Worm (Caenorhabditis elegans) whole organism, L4 larva: ENCODE results near the gene C45B11.6.
A peak's percentile ranks its signal among the peaks of the same experiment; 100 is the strongest.

Source experiments
- T20F7.1 ChIP-seq: fragments of 200-800 bp; sonication (Bioruptor generic); optimal IDR thresholded peaks from 2 replicates; lab custom pipeline; 2018; ENCODE audit warnings: mild to moderate bottlenecking, missing genetic modification characterization, missing compliant biosample characterization
- Y105C5A.15 ChIP-seq: fragments of 200-800 bp; sonication (Bioruptor generic); IDR thresholded peaks from 2 replicates; pipeline ENCODE4 v1.3.6; 2022; ENCODE audit warnings: missing genetic modification characterization, missing compliant biosample characterization
- Y75B8A.6 ChIP-seq: fragments of 200-800 bp; sonication (Bioruptor generic); IDR thresholded peaks from 2 replicates; pipeline ENCODE4 v1.3.6; 2022; ENCODE audit warnings: missing genetic modification reagents, missing genetic modification characterization, missing compliant biosample characterization
- ZK337.2 ChIP-seq: fragments of 200-800 bp; sonication (Bioruptor generic); IDR thresholded peaks from 2 replicates; pipeline ENCODE4 v1.3.6; 2022; ENCODE audit warnings: missing genetic modification reagents, missing genetic modification characterization, missing compliant biosample characterization
- ZK546.5 ChIP-seq, 2 experiments: sonication (generic microtip); optimal IDR thresholded peaks; 2 replicates each; lab custom pipeline; 2017; ENCODE audit warnings: missing biosample characterization in 2 of 2, missing genetic modification characterization in 2 of 2
- aha-1 ChIP-seq: fragments of 150-350 bp; peaks from one replicate; lab custom pipeline; 2014; ENCODE audit warnings: missing biosample characterization, missing genetic modification characterization
- ceh-20 ChIP-seq: fragments of 200-800 bp; sonication (Bioruptor generic); IDR thresholded peaks from 2 replicates; pipeline ENCODE4 v1.3.6; 2022; ENCODE audit warnings: missing genetic modification reagents, missing genetic modification characterization, missing compliant biosample characterization
- ceh-62 ChIP-seq: sonication (generic microtip); optimal IDR thresholded peaks from 2 replicates; lab custom pipeline; 2017; ENCODE audit warnings: missing biosample characterization, missing genetic modification characterization
- ces-1 ChIP-seq: fragments of 150-350 bp; sonication (generic microtip); optimal IDR thresholded peaks from 4 replicates; lab custom pipeline; 2014; ENCODE audit warnings: missing biosample characterization, missing genetic modification reagents, missing genetic modification characterization
- cey-2 ChIP-seq: sonication (generic microtip); optimal IDR thresholded peaks from 3 replicates; lab custom pipeline; 2017; ENCODE audit warnings: missing genetic modification characterization, mild to moderate bottlenecking, missing compliant biosample characterization, antibody characterized with exemption, borderline replicate concordance; ENCODE audit not compliant: insufficient read depth
- daf-16 ChIP-seq, 3 experiments: sonication (generic microtip); optimal IDR thresholded peaks; 2 replicates each; lab custom pipeline; 2016 to 2017; ENCODE audit warnings: missing genetic modification characterization in 3 of 3, missing genetic modification reagents in 3 of 3, mild to moderate bottlenecking in 2 of 3, missing compliant biosample characterization in 2 of 3, missing biosample characterization in 1 of 3, moderate library complexity in 1 of 3
- daf-8 ChIP-seq: fragments of 200-800 bp; sonication (Bioruptor generic); IDR thresholded peaks from 2 replicates; pipeline ENCODE4 v1.3.6; 2022; ENCODE audit warnings: missing genetic modification characterization, missing compliant biosample characterization
- dmd-6 ChIP-seq: fragments of 200-800 bp; sonication (Bioruptor generic); IDR thresholded peaks from 2 replicates; pipeline ENCODE4 v1.3.6; 2022; ENCODE audit warnings: missing genetic modification reagents, missing genetic modification characterization, missing compliant biosample characterization
- dpl-1 ChIP-seq: fragments of 150-350 bp; optimal IDR thresholded peaks from 2 replicates; lab custom pipeline; 2014; ENCODE audit warnings: missing biosample characterization, missing genetic modification reagents, missing genetic modification characterization
- fos-1 ChIP-seq: fragments of 150-350 bp; optimal IDR thresholded peaks from 2 replicates; lab custom pipeline; 2014; ENCODE audit warnings: missing biosample characterization, missing genetic modification characterization
- hif-1 ChIP-seq, 2 experiments: sonication (generic microtip); optimal IDR thresholded peaks; 2 replicates each; lab custom pipeline; 2016 to 2017; ENCODE audit warnings: missing compliant biosample characterization in 2 of 2, missing genetic modification characterization in 2 of 2, missing genetic modification reagents in 2 of 2, missing genotype in 2 of 2, mild to moderate bottlenecking in 1 of 2
- hlh-11 ChIP-seq: fragments of 200-800 bp; sonication (Bioruptor generic); optimal IDR thresholded peaks from 2 replicates; lab custom pipeline; 2018; ENCODE audit warnings: mild to moderate bottlenecking, missing genetic modification characterization, missing compliant biosample characterization
- hlh-30 ChIP-seq: sonication (generic microtip); optimal IDR thresholded peaks from 2 replicates; lab custom pipeline; 2017; ENCODE audit warnings: antibody characterized with exemption, mild to moderate bottlenecking, missing genetic modification characterization, missing compliant biosample characterization; ENCODE audit not compliant: insufficient read depth
- lin-1 ChIP-seq: fragments of 200-800 bp; sonication (Bioruptor generic); IDR thresholded peaks from 2 replicates; pipeline ENCODE4 v1.3.6; 2022; ENCODE audit warnings: missing genetic modification reagents, missing genetic modification characterization, missing compliant biosample characterization
- lin-13 ChIP-seq: fragments of 150-350 bp; optimal IDR thresholded peaks from 2 replicates; lab custom pipeline; 2014; ENCODE audit warnings: missing biosample characterization, missing genetic modification reagents, missing genetic modification characterization
- lin-15B ChIP-seq: fragments of 150-350 bp; sonication (generic microtip); optimal IDR thresholded peaks from 3 replicates; lab custom pipeline; 2014; ENCODE audit warnings: missing biosample characterization, missing genetic modification characterization
- lin-29 ChIP-seq: fragments of 200-800 bp; sonication (Bioruptor generic); IDR thresholded peaks from 2 replicates; pipeline ENCODE4 v1.3.6; 2022; ENCODE audit warnings: missing genetic modification reagents, missing genetic modification characterization, missing compliant biosample characterization
- lin-38 ChIP-seq: fragments of 200-800 bp; sonication (Bioruptor generic); IDR thresholded peaks from 2 replicates; pipeline ENCODE4 v1.3.6; 2022; ENCODE audit warnings: missing genetic modification reagents, missing genetic modification characterization, missing compliant biosample characterization
- madf-9 ChIP-seq: fragments of 200-800 bp; sonication (Bioruptor generic); conservative IDR thresholded peaks from 2 replicates; pipeline ENCODE4 v1.3.6; 2022; ENCODE audit warnings: missing genetic modification reagents, missing genetic modification characterization, missing compliant biosample characterization
- mdl-1 ChIP-seq, 2 experiments: fragments of 150-350 bp in 1 of 2; sonication (generic microtip) in 1 of 2; optimal IDR thresholded peaks; 2 replicates each; lab custom pipeline; 2014 to 2017; ENCODE audit warnings: missing biosample characterization in 2 of 2, missing genetic modification characterization in 2 of 2
- mes-2 ChIP-seq: sonication (generic microtip); optimal IDR thresholded peaks from 2 replicates; lab custom pipeline; 2016; ENCODE audit warnings: missing genotype, mild to moderate bottlenecking, missing genetic modification characterization, missing compliant biosample characterization; ENCODE audit not compliant: poor library complexity, severe bottlenecking
- mxl-3 ChIP-seq: fragments of 200-800 bp; sonication (Bioruptor generic); optimal IDR thresholded peaks from 2 replicates; lab custom pipeline; 2018; ENCODE audit warnings: mild to moderate bottlenecking, missing genetic modification characterization, missing compliant biosample characterization
- nhr-102 ChIP-seq: sonication (generic microtip); optimal IDR thresholded peaks from 2 replicates; lab custom pipeline; 2016; ENCODE audit warnings: mild to moderate bottlenecking, missing genetic modification characterization, moderate library complexity, missing compliant biosample characterization
- nhr-11 ChIP-seq: fragments of 150-350 bp; optimal IDR thresholded peaks from 2 replicates; lab custom pipeline; 2014; ENCODE audit warnings: missing biosample characterization, missing genetic modification characterization
- nhr-111 ChIP-seq: fragments of 200-800 bp; sonication (Bioruptor generic); optimal IDR thresholded peaks from 2 replicates; lab custom pipeline; 2018; ENCODE audit warnings: mild to moderate bottlenecking, missing genetic modification characterization, missing compliant biosample characterization
- nhr-28 ChIP-seq: fragments of 150-350 bp; optimal IDR thresholded peaks from 2 replicates; lab custom pipeline; 2014; ENCODE audit warnings: missing biosample characterization, missing genetic modification characterization
- nhr-41 ChIP-seq: fragments of 200-800 bp; sonication (Bioruptor generic); IDR thresholded peaks from 2 replicates; pipeline ENCODE4 v1.3.6; 2022; ENCODE audit warnings: missing genetic modification reagents, missing genetic modification characterization, missing compliant biosample characterization
- nhr-77 ChIP-seq: fragments of 150-350 bp; optimal IDR thresholded peaks from 2 replicates; lab custom pipeline; 2014; ENCODE audit warnings: missing biosample characterization, missing genetic modification characterization
- php-3 ChIP-seq: fragments of 200-800 bp; sonication (Bioruptor generic); IDR thresholded peaks from 2 replicates; pipeline ENCODE4 v1.3.6; 2022; ENCODE audit warnings: missing genetic modification reagents, missing genetic modification characterization, missing compliant biosample characterization
- pqm-1 ChIP-seq: sonication (generic microtip); optimal IDR thresholded peaks from 2 replicates; lab custom pipeline; 2017; ENCODE audit warnings: missing biosample characterization, missing genetic modification characterization
- rbr-2 ChIP-seq: sonication (generic microtip); optimal IDR thresholded peaks from 2 replicates; lab custom pipeline; 2016; ENCODE audit warnings: missing genotype, missing genetic modification characterization, missing compliant biosample characterization
- saeg-2 ChIP-seq: fragments of 200-800 bp; sonication (Bioruptor generic); IDR thresholded peaks from 2 replicates; pipeline ENCODE4 v1.3.6; 2022; ENCODE audit warnings: missing genetic modification reagents, missing genetic modification characterization, missing compliant biosample characterization
- set-16 ChIP-seq: fragments of 200-800 bp; sonication (Bioruptor generic); IDR thresholded peaks from 2 replicates; pipeline ENCODE4 v1.3.6; 2022; ENCODE audit warnings: missing genetic modification reagents, missing genetic modification characterization, missing compliant biosample characterization
- snpc-1.2 ChIP-seq: fragments of 200-800 bp; sonication (Bioruptor generic); IDR thresholded peaks from 2 replicates; pipeline ENCODE4 v1.3.6; 2022; ENCODE audit warnings: missing genetic modification reagents, missing genetic modification characterization, missing compliant biosample characterization
- tra-1 ChIP-seq: fragments of 200-800 bp; sonication (Bioruptor generic); IDR thresholded peaks from 2 replicates; pipeline ENCODE4 v1.3.6; 2022; ENCODE audit warnings: missing genetic modification reagents, missing genetic modification characterization, missing compliant biosample characterization
- unc-130 ChIP-seq: sonication (generic microtip); optimal IDR thresholded peaks from 2 replicates; lab custom pipeline; 2016; ENCODE audit warnings: missing genetic modification reagents, missing genetic modification characterization, missing compliant biosample characterization
- unc-39 ChIP-seq: sonication (generic microtip); optimal IDR thresholded peaks from 2 replicates; lab custom pipeline; 2017; ENCODE audit warnings: missing biosample characterization, missing genetic modification characterization
- unc-62 ChIP-seq, 3 experiments: fragments of 150-350 bp in 1 of 3; sonication (generic microtip); optimal IDR thresholded peaks in 2 of 3; peaks in 1 of 3; 1 replicate in 1 of 3; 2 replicates in 2 of 3; lab custom pipeline; 2014 to 2017; ENCODE audit warnings: missing biosample characterization in 3 of 3, missing genetic modification characterization in 3 of 3, missing genetic modification reagents in 3 of 3, missing genotype in 1 of 3
- zag-1 ChIP-seq: fragments of 150-350 bp; optimal IDR thresholded peaks from 2 replicates; lab custom pipeline; 2014; ENCODE audit warnings: missing biosample characterization, missing genetic modification characterization
- zfp-2 ChIP-seq: sonication (generic microtip); optimal IDR thresholded peaks from 2 replicates; lab custom pipeline; 2016; ENCODE audit warnings: mild to moderate bottlenecking, missing genetic modification characterization, missing compliant biosample characterization
- zip-11 ChIP-seq: fragments of 200-800 bp; sonication (Bioruptor generic); IDR thresholded peaks from 2 replicates; pipeline ENCODE4 v1.3.6; 2022; ENCODE audit warnings: missing genetic modification characterization, missing compliant biosample characterization
- zip-2 ChIP-seq: fragments of 150-350 bp; optimal IDR thresholded peaks from 2 replicates; lab custom pipeline; 2014; ENCODE audit warnings: missing biosample characterization, missing genetic modification characterization
- ztf-7 ChIP-seq: fragments of 150-350 bp; optimal IDR thresholded peaks from 2 replicates; lab custom pipeline; 2014; ENCODE audit warnings: missing biosample characterization, missing genetic modification characterization

C45B11.6 gene

DNA sequence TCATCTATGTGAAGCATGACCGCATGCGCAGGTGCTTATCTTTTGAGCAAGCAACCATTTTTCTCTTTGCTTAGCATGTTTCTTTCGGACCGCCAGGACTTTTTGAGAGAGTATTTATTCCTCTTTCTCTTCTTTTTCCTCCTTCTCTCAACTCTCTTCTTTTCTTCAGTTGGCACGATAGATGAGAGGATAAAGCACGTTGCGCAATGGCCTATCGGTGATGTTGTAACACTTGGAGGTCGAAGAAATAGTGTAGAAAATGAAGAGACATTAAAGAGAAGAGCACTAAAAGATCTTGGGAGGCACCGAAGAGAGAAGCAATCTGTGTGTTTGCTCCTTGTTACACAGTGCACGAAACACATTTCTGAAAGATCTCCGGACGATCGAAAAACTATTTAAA is 39.8 kb downstream of the C45B11.6 start:
- TF ChIP-seq nhr-28 = no peak
- TF ChIP-seq nhr-111 = no peak
- no peak for TF ChIP-seq lin-15B (tag; lab: Kevin White, UChicago)
- peak; percentile 24 for TF ChIP-seq mes-2 (tag; lab: Kevin White, UChicago)
- TF ChIP-seq lin-29 = no peak
- no peak for TF ChIP-seq set-16
- TF ChIP-seq nhr-41 (GFP tag; lab: Robert Waterston, UW) = no peak
- peak; percentile 55 for TF ChIP-seq aha-1 (tag; lab: Kevin White, UChicago)
- TF ChIP-seq ZK337.2 (GFP tag; lab: Robert Waterston, UW) = no peak
- peak; percentile 43 for TF ChIP-seq hlh-11 (tag; lab: Kevin White, UChicago)
- no peak for TF ChIP-seq unc-130 (GFP tag; lab: Kevin White, UChicago)
- peak; percentile 33 for TF ChIP-seq hlh-30
- TF ChIP-seq mdl-1 (tag; optimal IDR thresholded peaks at IDR 0.05; lab: Kevin White, UChicago) = peak in 1 of 2 experiments; percentile 20
- TF ChIP-seq mxl-3 (GFP tag; lab: Kevin White, UChicago) = peak; percentile 55
- no peak for TF ChIP-seq zfp-2 (tag; lab: Kevin White, UChicago)
- TF ChIP-seq unc-62 (GFP tag; optimal IDR thresholded peaks at IDR 0.05 in 1 of 2; lab: Kevin White, UChicago) = peak in 1 of 2 experiments; percentile 45
- no peak for TF ChIP-seq unc-62 (tag; optimal IDR thresholded peaks at IDR 0.05; lab: Kevin White, UChicago)
- peak; percentile 66 for TF ChIP-seq nhr-11 (tag; lab: Kevin White, UChicago)

DNA sequence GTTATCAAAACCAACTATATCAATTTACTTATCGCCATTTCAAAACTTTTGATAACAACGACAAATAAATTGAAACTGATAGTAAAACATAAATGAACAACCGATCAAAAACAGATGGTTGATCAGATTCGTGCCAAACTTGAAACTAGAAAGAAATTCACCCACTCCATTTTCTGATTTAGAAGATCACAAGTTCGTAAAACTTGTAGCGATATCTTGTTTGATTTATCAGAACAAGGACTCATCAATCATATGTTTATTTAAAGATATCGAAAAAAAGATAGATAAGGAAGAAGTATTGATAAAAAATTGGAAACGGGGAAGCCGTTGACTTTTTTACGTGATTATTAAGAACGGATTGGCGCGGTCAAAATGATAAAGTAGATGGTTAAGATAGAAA is 43.3 kb downstream of the C45B11.6 start:
- TF ChIP-seq hif-1 (tag; optimal IDR thresholded peaks at IDR 0.05; lab: Kevin White, UChicago) (no peak), madf-9 (GFP tag; lab: Robert Waterston, UW) (no peak), ZK546.5 (tag; optimal IDR thresholded peaks at IDR 0.05; lab: Kevin White, UChicago) (no peak), nhr-77 (no peak), nhr-111 (no peak), zag-1 (tag; lab: Kevin White, UChicago) (no peak), ZK337.2 (GFP tag; lab: Robert Waterston, UW) (no peak), Y105C5A.15 (GFP tag; lab: Robert Waterston, UW) (no peak), unc-130 (GFP tag; lab: Kevin White, UChicago) (no peak), lin-1 (GFP tag; lab: Robert Waterston, UW) (no peak), snpc-1.2 (no peak), unc-39 (tag; lab: Kevin White, UChicago) (no peak), lin-13 (GFP tag; lab: Kevin White, UChicago) (no peak), mxl-3 (GFP tag; lab: Kevin White, UChicago) (no peak), set-16 (no peak), Y75B8A.6 (no peak), ztf-7 (tag; lab: Kevin White, UChicago) (no peak), T20F7.1 (GFP tag; lab: Kevin White, UChicago) (peak; percentile 25), tra-1 (GFP tag; lab: Robert Waterston, UW) (peak; percentile 74), zip-11 (GFP tag; lab: Robert Waterston, UW) (no peak), nhr-102 (tag; lab: Kevin White, UChicago) (no peak), fos-1 (no peak), pqm-1 (tag; lab: Kevin White, UChicago) (peak; percentile 54), dpl-1 (GFP tag; lab: Kevin White, UChicago) (no peak), zfp-2 (tag; lab: Kevin White, UChicago) (no peak), zip-2 (no peak), dmd-6 (peak; percentile 58), daf-16 (GFP tag; optimal IDR thresholded peaks at IDR 0.05; lab: Kevin White, UChicago) (no peak), daf-16 (tag; optimal IDR thresholded peaks at IDR 0.05; lab: Kevin White, UChicago) (no peak), saeg-2 (GFP tag; lab: Robert Waterston, UW) (no peak), daf-8 (GFP tag; lab: Robert Waterston, UW) (no peak), cey-2 (tag; lab: Kevin White, UChicago) (peak; percentile 73), mdl-1 (tag; optimal IDR thresholded peaks at IDR 0.05; lab: Kevin White, UChicago) (peak in 1 of 2 experiments; percentile 15), ceh-62 (tag; lab: Kevin White, UChicago) (no peak), ceh-20 (peak; percentile 64; the same call in 1 of the 2 replicates), ces-1 (GFP tag; lab: Kevin White, UChicago) (no peak), php-3 (GFP tag; lab: Robert Waterston, UW) (peak; percentile 33; the same call in 1 of the 2 replicates), rbr-2 (tag; lab: Kevin White, UChicago) (no peak), lin-38 (no peak)
